Fruit fly (Drosophila melanogaster) whole organism, embryonic: Measurements from ENCODE around the gene jdp.

Source experiments
- Stat92E ChIP-seq, 3 experiments: fragments of >200 bp in 2 of 3; fragments of 200-800 bp in 1 of 3; sonication (Bioruptor generic) in 1 of 3; optimal IDR thresholded peaks; 2 replicates each; lab custom pipeline; 2017 to 2019; ENCODE audit warnings: missing biosample characterization in 3 of 3, missing genetic modification characterization in 3 of 3, mild to moderate bottlenecking in 1 of 3, moderate library complexity in 1 of 3
- cwo ChIP-seq: fragments of 200-800 bp; sonication (Bioruptor generic); optimal IDR thresholded peaks from 3 replicates; lab custom pipeline; 2017; ENCODE audit warnings: missing biosample characterization, missing genetic modification characterization, mild to moderate bottlenecking, moderate library complexity, missing genetic modification reagents
- hkb ChIP-seq, 2 experiments: fragments of 200-800 bp in 1 of 2; fragments of >200 bp in 1 of 2; sonication (Bioruptor generic) in 1 of 2; IDR thresholded peaks in 1 of 2; optimal IDR thresholded peaks in 1 of 2; 2 replicates each; pipeline versions ENCODE4 v1.3.6 to Lab custom; 2017 to 2022; ENCODE audit warnings: missing biosample characterization in 1 of 2, missing genetic modification characterization in 1 of 2
- odd ChIP-seq: fragments of 200-800 bp; sonication (Bioruptor generic); optimal IDR thresholded peaks from 2 replicates; lab custom pipeline; 2017; ENCODE audit warnings: missing biosample characterization, mild to moderate bottlenecking, missing genetic modification characterization
- wdn ChIP-seq: fragments of 200-800 bp; sonication (Bioruptor generic); IDR thresholded peaks from 2 replicates; pipeline ENCODE4 v1.3.6; 2022; ENCODE audit warnings: missing biosample characterization, missing genetic modification characterization

- TF ChIP-seq hkb (optimal IDR thresholded peaks at IDR 0.05; lab: Kevin White, UChicago): no peak
- no peak for TF ChIP-seq hkb (GFP tag; IDR thresholded peaks at IDR 0.05; lab: Robert Waterston, UW)
- no peak for TF ChIP-seq cwo
- TF ChIP-seq wdn: no peak
- TF ChIP-seq Stat92E (GFP tag; optimal IDR thresholded peaks at IDR 0.05; lab: Kevin White, UChicago): no peak
- no peak for TF ChIP-seq odd (GFP tag; lab: Kevin White, UChicago)
These were observed 40.4 kb upstream of the jdp start for dm6 chr3R:30567215-30567614.
